Fruit fly (Drosophila melanogaster) whole organism, larva: ENCODE results near the gene CG11679.
A peak's percentile ranks its signal among the peaks of the same experiment; 100 is the strongest.

Experiments
- noc ChIP-seq: fragments of 200-800 bp; sonication (Bioruptor generic); optimal IDR thresholded peaks from 3 replicates; lab custom pipeline; 2019; ENCODE audit warnings: missing biosample characterization, mild to moderate bottlenecking, missing genetic modification characterization, moderate library complexity

Gene CG11679

DNA sequence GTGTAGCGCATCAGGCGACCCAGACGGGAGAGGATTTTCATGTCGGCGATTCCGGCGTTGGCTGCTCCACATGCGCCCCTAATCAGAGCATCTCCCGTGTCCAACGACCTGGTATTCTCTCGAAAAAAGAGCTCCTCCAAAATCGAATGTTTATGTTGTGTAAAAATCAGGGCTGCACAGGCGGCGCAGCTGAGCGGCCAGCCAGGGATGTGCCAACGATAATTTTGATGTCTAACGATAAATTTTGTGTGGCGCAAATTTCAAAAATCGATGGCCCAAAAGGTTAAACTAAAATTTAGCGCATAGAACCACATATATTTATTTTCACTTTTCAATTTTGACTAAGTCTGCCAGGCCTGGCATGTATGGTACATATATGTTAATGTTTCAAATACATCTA lies 37.7 kb downstream of the CG11679 start, which contains the start of gene CG9240:
TSS of gene CG9240 (minus strand) at position 213 of the 400 bp plus-strand sequence.
- TF ChIP-seq noc, result no peak

DNA sequence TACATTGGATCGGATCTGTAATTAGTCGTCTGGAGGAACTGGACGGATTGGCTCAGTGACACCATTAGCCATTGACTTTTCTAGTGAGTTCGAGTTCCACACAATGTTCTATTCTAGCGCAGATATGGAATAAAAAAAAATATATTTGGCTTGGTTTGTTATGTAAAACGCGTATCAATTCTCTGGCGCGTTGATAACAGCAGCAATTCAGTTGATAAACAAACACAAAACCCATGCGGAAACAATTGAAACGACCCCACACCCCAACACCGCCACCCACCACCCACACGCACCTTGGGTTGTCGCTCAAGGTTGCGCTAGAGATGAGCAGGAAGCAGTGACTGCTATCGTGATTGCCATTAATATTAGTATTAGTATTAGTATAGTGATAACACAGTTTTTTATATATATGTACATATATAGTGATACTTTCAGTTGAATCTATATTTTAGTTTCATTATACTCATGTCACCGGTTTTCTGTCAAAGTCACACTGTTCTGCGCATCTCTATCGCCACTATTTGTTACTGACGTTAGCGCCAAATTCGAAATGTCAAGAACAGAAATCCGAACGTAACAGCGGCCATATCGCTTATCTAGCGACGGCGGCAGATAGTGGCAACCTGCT lies 41.1 kb downstream of the CG11679 start:
- TF ChIP-seq noc, result peak; percentile 94

DNA sequence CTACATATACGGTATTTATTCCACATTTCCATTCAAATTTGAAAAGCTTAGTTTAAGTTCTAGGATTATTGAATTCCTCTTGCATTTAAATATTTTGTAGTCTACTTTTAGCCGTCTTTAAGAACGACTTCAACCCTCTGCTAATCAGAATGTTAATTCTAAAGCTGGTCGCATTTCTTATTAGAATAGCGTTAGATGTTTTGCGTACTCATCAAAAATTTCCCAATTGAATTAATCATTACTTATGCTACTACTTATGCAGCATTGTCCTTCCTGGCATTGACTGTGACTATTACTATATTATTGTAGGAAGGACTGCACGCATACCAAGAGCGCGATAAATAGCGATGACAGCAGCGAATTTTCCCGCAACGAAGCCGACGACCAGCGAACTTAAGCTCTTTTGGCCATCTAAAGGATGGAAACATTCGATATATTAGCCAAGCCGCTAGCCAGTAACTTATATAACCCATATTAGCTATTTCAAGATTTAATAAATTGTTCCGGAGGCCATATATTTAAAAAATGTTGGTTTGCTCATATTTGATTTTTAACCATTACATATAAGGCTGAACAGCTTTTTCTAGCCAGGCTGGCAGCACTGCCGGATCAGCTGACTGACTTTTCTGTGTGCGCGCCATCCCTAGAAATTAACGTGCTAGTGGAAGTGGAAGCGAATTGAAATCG lies 41.8 kb downstream of the CG11679 start, which contains the start of gene CG8128:
TSS of gene CG8128 (plus strand) at position 641 of the 687 bp plus-strand sequence.
- TF ChIP-seq noc, result no peak

DNA sequence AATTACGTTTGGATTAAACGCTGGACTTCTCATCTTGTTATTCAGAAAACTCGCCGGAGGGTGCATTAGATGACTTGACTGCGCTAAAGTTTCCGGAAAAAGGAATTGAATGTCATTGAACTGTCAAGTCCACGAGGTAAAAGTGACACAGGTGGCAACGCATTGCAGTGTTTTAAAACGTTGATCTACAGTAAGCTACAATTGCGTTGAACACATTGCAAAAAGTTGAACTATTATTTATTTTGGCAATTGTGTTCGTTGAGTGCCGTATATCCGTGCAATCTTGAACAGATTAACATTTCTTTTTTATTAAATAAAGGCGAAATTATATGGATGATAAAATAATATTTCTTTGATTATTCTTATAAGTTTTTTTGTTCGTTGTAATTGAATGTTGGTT lies 50.0 kb downstream of the CG11679 start, which contains the start of gene CG15599:
TSS of gene CG15599 (minus strand) at position 101 of the 400 bp plus-strand sequence.
- no peak for TF ChIP-seq noc
